Worm (Caenorhabditis elegans) whole organism, late embryonic: ENCODE data around the gene gpa-2.
"Not testable (repeated sequence)": the region's sequence is repeated elsewhere in the genome, so short reads cannot be mapped to it uniquely, and the experiment has no call there.

ENCODE experiments used
- C08G9.2 ChIP-seq: sonication (generic microtip); optimal IDR thresholded peaks from 2 replicates; lab custom pipeline; 2016; ENCODE audit warnings: mild to moderate bottlenecking, missing genetic modification characterization, moderate library complexity, missing compliant biosample characterization
- F13H6.1 ChIP-seq: sonication (generic microtip); optimal IDR thresholded peaks from 2 replicates; lab custom pipeline; 2016; ENCODE audit warnings: missing genetic modification characterization, missing compliant biosample characterization
- ama-1 ChIP-seq: fragments of 150-350 bp; optimal IDR thresholded peaks from 2 replicates; lab custom pipeline; 2014
- ceh-22 ChIP-seq: sonication (generic microtip); optimal IDR thresholded peaks from 2 replicates; lab custom pipeline; 2017; ENCODE audit warnings: missing biosample characterization, missing genetic modification characterization
- ceh-48 ChIP-seq: sonication (generic microtip); optimal IDR thresholded peaks from 2 replicates; lab custom pipeline; 2016; ENCODE audit warnings: missing genetic modification characterization, inconsistent platforms, missing compliant biosample characterization
- ceh-6 ChIP-seq: fragments of 200-800 bp; sonication (Bioruptor generic); optimal IDR thresholded peaks from 2 replicates; lab custom pipeline; 2018; ENCODE audit warnings: mild to moderate bottlenecking, missing genetic modification characterization, missing compliant biosample characterization
- ceh-9 ChIP-seq: sonication (generic microtip); optimal IDR thresholded peaks from 2 replicates; lab custom pipeline; 2016; ENCODE audit warnings: mild to moderate bottlenecking, missing genetic modification characterization, inconsistent platforms, missing compliant biosample characterization
- hlh-30 ChIP-seq: sonication (generic microtip); optimal IDR thresholded peaks from 2 replicates; lab custom pipeline; 2017; ENCODE audit warnings: antibody characterized with exemption, missing genetic modification characterization, missing compliant biosample characterization; ENCODE audit not compliant: insufficient read depth
- nhr-11 ChIP-seq: fragments of 150-350 bp; optimal IDR thresholded peaks from 2 replicates; lab custom pipeline; 2014; ENCODE audit warnings: missing biosample characterization, missing genetic modification characterization
- pag-3 ChIP-seq: sonication (generic microtip); optimal IDR thresholded peaks from 2 replicates; lab custom pipeline; 2016; ENCODE audit warnings: missing compliant biosample characterization, missing genetic modification characterization, borderline replicate concordance
- pha-4 ChIP-seq: fragments of 150-350 bp; optimal IDR thresholded peaks from 2 replicates; lab custom pipeline; 2018; ENCODE audit warnings: missing biosample characterization, missing genetic modification reagents, missing genetic modification characterization
- sox-4 ChIP-seq: sonication (generic microtip); optimal IDR thresholded peaks from 2 replicates; lab custom pipeline; 2017; ENCODE audit warnings: mild to moderate bottlenecking, missing genetic modification characterization, inconsistent platforms, missing compliant biosample characterization
- ttx-3 ChIP-seq: sonication (generic microtip); optimal IDR thresholded peaks from 2 replicates; lab custom pipeline; 2016; ENCODE audit warnings: missing genetic modification reagents, missing genetic modification characterization, missing compliant biosample characterization
- unc-86 ChIP-seq: sonication (generic microtip); optimal IDR thresholded peaks from 2 replicates; lab custom pipeline; 2016; ENCODE audit warnings: missing genetic modification characterization, missing compliant biosample characterization

ce11 chrV:8340924-8341323 lies 29.9 kb upstream of the gpa-2 start, which contains the start of gene C08D8.7:
- not testable (repeated sequence) for TF ChIP-seq ceh-48 (tag; lab: Kevin White, UChicago); ama-1 (lab: Kevin White, UChicago); C08G9.2; ceh-22 (tag; lab: Kevin White, UChicago); sox-4 (tag; lab: Kevin White, UChicago); F13H6.1 (tag; lab: Kevin White, UChicago); hlh-30 (tag; lab: Kevin White, UChicago); pha-4; ttx-3 (tag; lab: Kevin White, UChicago); pag-3; unc-86 (tag; lab: Kevin White, UChicago); ceh-6 (GFP tag; lab: Kevin White, UChicago); ceh-9 (tag; lab: Kevin White, UChicago); nhr-11 (tag; lab: Kevin White, UChicago)
